Fruit fly (Drosophila melanogaster) whole organism, embryonic: ENCODE results near the gene Patr-1.
A peak's percentile ranks its signal among the peaks of the same experiment; 100 is the strongest.

Experiments used
- ATbp ChIP-seq: fragments of 200-800 bp; sonication (Bioruptor generic); optimal IDR thresholded peaks from 2 replicates; lab custom pipeline; 2017; ENCODE audit warnings: missing biosample characterization, mild to moderate bottlenecking, missing genetic modification characterization, missing genetic modification reagents
- Asciz ChIP-seq: fragments of 200-800 bp; sonication (Bioruptor generic); optimal IDR thresholded peaks from 2 replicates; lab custom pipeline; 2017; ENCODE audit warnings: missing biosample characterization, mild to moderate bottlenecking, missing genetic modification characterization, missing genetic modification reagents
- Blimp-1 ChIP-seq: fragments of 200-800 bp; sonication (Bioruptor generic); optimal IDR thresholded peaks from 3 replicates; lab custom pipeline; 2018; ENCODE audit warnings: missing biosample characterization, missing genetic modification characterization, mild to moderate bottlenecking, moderate library complexity, missing genetic modification reagents
- CG11398 ChIP-seq: fragments of 200-800 bp; sonication (Bioruptor generic); optimal IDR thresholded peaks from 2 replicates; lab custom pipeline; 2016; ENCODE audit warnings: missing biosample characterization, missing genetic modification characterization
- CG13624 ChIP-seq: fragments of 200-800 bp; sonication (Bioruptor generic); optimal IDR thresholded peaks from 2 replicates; lab custom pipeline; 2016; ENCODE audit warnings: missing biosample characterization, missing genetic modification characterization
- CG14014 ChIP-seq: fragments of 200-800 bp; sonication (Bioruptor generic); IDR thresholded peaks from 2 replicates; pipeline ENCODE4 v1.3.6; 2022; ENCODE audit warnings: missing biosample characterization, missing genetic modification characterization
- CG14441 ChIP-seq: fragments of 200-800 bp; sonication (Bioruptor generic); IDR thresholded peaks from 2 replicates; pipeline ENCODE4 v1.3.6; 2022; ENCODE audit warnings: missing biosample characterization, missing genetic modification characterization
- CG15514 ChIP-seq: fragments of 200-800 bp; sonication (Bioruptor generic); optimal IDR thresholded peaks from 3 replicates; lab custom pipeline; 2017; ENCODE audit warnings: missing biosample characterization, missing genetic modification characterization, mild to moderate bottlenecking, moderate library complexity, missing genetic modification reagents
- CG1603 ChIP-seq: fragments of 200-800 bp; sonication (Bioruptor generic); optimal IDR thresholded peaks from 2 replicates; lab custom pipeline; 2019; ENCODE audit warnings: missing biosample characterization, mild to moderate bottlenecking, missing genetic modification characterization, moderate library complexity
- CG17361 ChIP-seq: fragments of 200-800 bp; sonication (Bioruptor generic); IDR thresholded peaks from 3 replicates; pipeline ENCODE4 v1.3.6; 2022; ENCODE audit warnings: missing biosample characterization, missing genetic modification characterization
- CG17612 ChIP-seq: fragments of 200-800 bp; sonication (Bioruptor generic); IDR thresholded peaks from 2 replicates; pipeline ENCODE4 v1.3.6; 2022; ENCODE audit warnings: missing biosample characterization, missing genetic modification characterization
- CG18599 ChIP-seq: fragments of 200-800 bp; sonication (Bioruptor generic); optimal IDR thresholded peaks from 3 replicates; lab custom pipeline; 2017; ENCODE audit warnings: missing biosample characterization, missing genetic modification characterization, mild to moderate bottlenecking, moderate library complexity, missing genetic modification reagents
- CG2120 ChIP-seq: fragments of 200-800 bp; sonication (Bioruptor generic); optimal IDR thresholded peaks from 3 replicates; lab custom pipeline; 2016; ENCODE audit warnings: missing biosample characterization, missing genetic modification characterization
- CG2199 ChIP-seq: fragments of 200-800 bp; sonication (Bioruptor generic); IDR thresholded peaks from 3 replicates; pipeline ENCODE4 v1.3.6; 2022; ENCODE audit warnings: missing biosample characterization, missing genetic modification characterization
- CG2678 ChIP-seq: fragments of 200-800 bp; sonication (Bioruptor generic); optimal IDR thresholded peaks from 3 replicates; lab custom pipeline; 2019; ENCODE audit warnings: missing biosample characterization, mild to moderate bottlenecking, missing genetic modification characterization, moderate library complexity
- CG3281 ChIP-seq: fragments of 200-800 bp; sonication (Bioruptor generic); optimal IDR thresholded peaks from 3 replicates; lab custom pipeline; 2017; ENCODE audit warnings: missing biosample characterization, mild to moderate bottlenecking, missing genetic modification characterization
- CG4404 ChIP-seq: fragments of 200-800 bp; sonication (Bioruptor generic); IDR thresholded peaks from 2 replicates; pipeline ENCODE4 v1.3.6; 2022; ENCODE audit warnings: missing biosample characterization, missing genetic modification characterization
- CG6765 ChIP-seq: fragments of 200-800 bp; sonication (Bioruptor generic); optimal IDR thresholded peaks from 3 replicates; lab custom pipeline; 2017; ENCODE audit warnings: missing biosample characterization, mild to moderate bottlenecking, missing genetic modification characterization
- CG7556 ChIP-seq: fragments of 200-800 bp; sonication (Bioruptor generic); optimal IDR thresholded peaks from 2 replicates; lab custom pipeline; 2017; ENCODE audit warnings: missing biosample characterization, mild to moderate bottlenecking, missing genetic modification characterization
- CG9437 ChIP-seq: fragments of 200-800 bp; sonication (Bioruptor generic); optimal IDR thresholded peaks from 2 replicates; lab custom pipeline; 2018; ENCODE audit warnings: missing biosample characterization, mild to moderate bottlenecking, missing genetic modification characterization
- Deaf1 ChIP-seq: fragments of 200-800 bp; optimal IDR thresholded peaks from 3 replicates; lab custom pipeline; 2019; ENCODE audit warnings: missing biosample characterization, mild to moderate bottlenecking, missing genetic modification characterization, moderate library complexity
- Dip3 ChIP-seq: fragments of 200-800 bp; sonication (Bioruptor generic); optimal IDR thresholded peaks from 3 replicates; lab custom pipeline; 2016; ENCODE audit warnings: missing biosample characterization, missing genetic modification characterization
- Drgx ChIP-seq: fragments of 200-800 bp; sonication (Bioruptor generic); IDR thresholded peaks from 2 replicates; pipeline ENCODE4 v1.3.6; 2022; ENCODE audit warnings: missing biosample characterization, missing genetic modification characterization
- ERR ChIP-seq: fragments of 200-800 bp; sonication (Bioruptor generic); optimal IDR thresholded peaks from 2 replicates; lab custom pipeline; 2016; ENCODE audit warnings: missing biosample characterization, missing genetic modification characterization
- Eip74EF ChIP-seq, 2 experiments: fragments of 200-800 bp in 1 of 2; fragments of >200 bp in 1 of 2; sonication (Bioruptor generic) in 1 of 2; optimal IDR thresholded peaks; 2 replicates each; lab custom pipeline; 2017 to 2019; ENCODE audit warnings: missing biosample characterization in 2 of 2, missing genetic modification characterization in 2 of 2, mild to moderate bottlenecking in 1 of 2, moderate library complexity in 1 of 2
- H15 ChIP-seq: fragments of 200-800 bp; sonication (Bioruptor generic); IDR thresholded peaks from 3 replicates; pipeline ENCODE4 v1.3.6; 2022; ENCODE audit warnings: missing biosample characterization, missing genetic modification characterization
- HLH4C ChIP-seq: fragments of 200-800 bp; sonication (Bioruptor generic); IDR thresholded peaks from 3 replicates; pipeline ENCODE4 v1.3.6; 2022; ENCODE audit warnings: missing biosample characterization, missing genetic modification characterization; ENCODE audit not compliant: partially characterized antibody
- HLH54F ChIP-seq: fragments of 200-800 bp; sonication (Bioruptor generic); optimal IDR thresholded peaks from 3 replicates; lab custom pipeline; 2016; ENCODE audit warnings: missing biosample characterization, missing genetic modification characterization
- Hmr ChIP-seq: fragments of 200-800 bp; sonication (Bioruptor generic); optimal IDR thresholded peaks from 3 replicates; lab custom pipeline; 2017; ENCODE audit warnings: mild to moderate bottlenecking, missing biosample characterization, missing genetic modification reagents, missing genetic modification characterization
- Hr78 ChIP-seq, 2 experiments: fragments of 200-800 bp in 1 of 2; fragments of >200 bp in 1 of 2; sonication (Bioruptor generic) in 1 of 2; optimal IDR thresholded peaks; 2 replicates each; lab custom pipeline; 2017 to 2019; ENCODE audit warnings: missing biosample characterization in 2 of 2, missing genetic modification characterization in 2 of 2, mild to moderate bottlenecking in 1 of 2, moderate library complexity in 1 of 2
- TFAM ChIP-seq: fragments of 200-800 bp; sonication (Bioruptor generic); optimal IDR thresholded peaks from 2 replicates; lab custom pipeline; 2017; ENCODE audit warnings: missing biosample characterization, missing genetic modification characterization, inconsistent platforms
- Xrp1 ChIP-seq: fragments of 200-800 bp; sonication (Bioruptor generic); IDR thresholded peaks from 2 replicates; pipeline ENCODE4 v1.3.6; 2022; ENCODE audit warnings: missing biosample characterization, missing genetic modification characterization
- al ChIP-seq: fragments of 200-800 bp; sonication (Bioruptor generic); IDR thresholded peaks from 2 replicates; pipeline ENCODE4 v1.3.6; 2022; ENCODE audit warnings: missing biosample characterization, missing genetic modification characterization
- amos ChIP-seq: fragments of 200-800 bp; sonication (Bioruptor generic); IDR thresholded peaks from 2 replicates; pipeline ENCODE4 v1.3.6; 2022; ENCODE audit warnings: missing biosample characterization, missing genetic modification characterization; ENCODE audit not compliant: partially characterized antibody
- chinmo ChIP-seq: fragments of 200-800 bp; sonication (Bioruptor generic); IDR thresholded peaks from 4 replicates; pipeline ENCODE4 v1.3.6; 2022; ENCODE audit warnings: missing biosample characterization, missing genetic modification characterization; ENCODE audit not compliant: partially characterized antibody
- exex ChIP-seq: fragments of 200-800 bp; sonication (Bioruptor generic); optimal IDR thresholded peaks from 4 replicates; lab custom pipeline; 2018; ENCODE audit warnings: missing biosample characterization, mild to moderate bottlenecking, missing genetic modification characterization, moderate library complexity
- gfzf ChIP-seq: fragments of 200-800 bp; sonication (Bioruptor generic); optimal IDR thresholded peaks from 2 replicates; lab custom pipeline; 2016; ENCODE audit warnings: missing biosample characterization, mild to moderate bottlenecking, missing genetic modification characterization, moderate library complexity
- ind ChIP-seq: fragments of 200-800 bp; sonication (Bioruptor generic); optimal IDR thresholded peaks from 3 replicates; lab custom pipeline; 2016; ENCODE audit warnings: missing biosample characterization, missing genetic modification characterization
- lbe ChIP-seq: fragments of 200-800 bp; sonication (Bioruptor generic); optimal IDR thresholded peaks from 2 replicates; lab custom pipeline; 2016; ENCODE audit warnings: missing biosample characterization, mild to moderate bottlenecking, missing genetic modification characterization
- nerfin-2 ChIP-seq: fragments of 200-800 bp; sonication (Bioruptor generic); IDR thresholded peaks from 2 replicates; pipeline ENCODE4 v1.3.6; 2022; ENCODE audit warnings: missing biosample characterization, missing genetic modification characterization; ENCODE audit not compliant: partially characterized antibody
- oc ChIP-seq: fragments of 200-800 bp; sonication (Bioruptor generic); optimal IDR thresholded peaks from 2 replicates; lab custom pipeline; 2018; ENCODE audit warnings: missing biosample characterization, mild to moderate bottlenecking, missing genetic modification characterization, moderate library complexity
- pfk ChIP-seq: fragments of 200-800 bp; sonication (Bioruptor generic); optimal IDR thresholded peaks from 2 replicates; lab custom pipeline; 2018; ENCODE audit warnings: missing biosample characterization, mild to moderate bottlenecking, missing genetic modification characterization, moderate library complexity
- phol ChIP-seq: fragments of 200-800 bp; sonication (Bioruptor generic); optimal IDR thresholded peaks from 3 replicates; lab custom pipeline; 2018; ENCODE audit warnings: missing biosample characterization, mild to moderate bottlenecking, missing genetic modification characterization, moderate library complexity
- shn ChIP-seq: fragments of 200-800 bp; sonication (Bioruptor generic); optimal IDR thresholded peaks from 3 replicates; lab custom pipeline; 2016; ENCODE audit warnings: missing biosample characterization, missing genetic modification characterization
- tgo ChIP-seq: fragments of 200-800 bp; sonication (Bioruptor generic); IDR thresholded peaks from 3 replicates; pipeline ENCODE4 v1.3.6; 2022; ENCODE audit warnings: missing biosample characterization, missing genetic modification characterization
- usp ChIP-seq: fragments of >200 bp; optimal IDR thresholded peaks from 2 replicates; lab custom pipeline; 2017; ENCODE audit warnings: missing biosample characterization, missing genetic modification characterization
- zf30C ChIP-seq: fragments of 200-800 bp; sonication (Bioruptor generic); optimal IDR thresholded peaks from 3 replicates; lab custom pipeline; 2018; ENCODE audit warnings: missing biosample characterization, mild to moderate bottlenecking, missing genetic modification characterization

Patr-1 gene

dm6 chr3R:16996059-16996959 is 47.1 kb upstream of the Patr-1 start, which contains the start of the genes EMC2A and CG3534 (continued):
- TF ChIP-seq CG9437 (no peak), CG15514 (peak; percentile 57), CG13624 (GFP tag; lab: Kevin White, UChicago) (peak; percentile 6), CG2678 (tag; lab: Kevin White, UChicago) (peak; percentile 53), Hr78 (GFP tag; optimal IDR thresholded peaks at IDR 0.05; lab: Kevin White, UChicago) (peak in 1 of 2 experiments; percentile 87), exex (tag; lab: Kevin White, UChicago) (peak; percentile 53), CG2120 (GFP tag; lab: Kevin White, UChicago) (peak; percentile 2), shn (GFP tag; lab: Kevin White, UChicago) (no peak), ATbp (GFP tag; lab: Kevin White, UChicago) (no peak), CG17612 (no peak), Eip74EF (GFP tag; optimal IDR thresholded peaks at IDR 0.05; lab: Kevin White, UChicago) (peak in 1 of 2 experiments; percentile 56), phol (tag; lab: Kevin White, UChicago) (peak; percentile 68), al (GFP tag; lab: Robert Waterston, UW) (no peak), usp (GFP tag; lab: Kevin White, UChicago) (no peak), HLH54F (GFP tag; lab: Kevin White, UChicago) (no peak), H15 (no peak), chinmo (GFP tag; lab: Robert Waterston, UW) (no peak), Blimp-1 (GFP tag; lab: Kevin White, UChicago) (no peak), CG11398 (GFP tag; lab: Kevin White, UChicago) (no peak), CG4404 (GFP tag; lab: Robert Waterston, UW) (no peak), Dip3 (GFP tag; lab: Kevin White, UChicago) (peak; percentile 32), CG2199 (no peak), CG14014 (GFP tag; lab: Robert Waterston, UW) (0 out of 2 replicates have a peak, but pooled peaks have one; percentile 4), zf30C (no peak), lbe (GFP tag; lab: Kevin White, UChicago) (no peak), Hmr (GFP tag; lab: Kevin White, UChicago) (peak; percentile 22), CG18599 (GFP tag; lab: Kevin White, UChicago) (no peak), pfk (GFP tag; lab: Kevin White, UChicago) (no peak), CG7556 (peak; percentile 11), HLH4C (GFP tag; lab: Robert Waterston, UW) (no peak), CG14441 (GFP tag; lab: Robert Waterston, UW) (peak; percentile 23; the same call in 1 of the 2 replicates), tgo (GFP tag; lab: Robert Waterston, UW) (peak; percentile 26; the same call in 1 of the 3 replicates), Deaf1 (tag; lab: Kevin White, UChicago) (peak; percentile 64), ERR (GFP tag; lab: Kevin White, UChicago) (peak; percentile 17), CG6765 (GFP tag; lab: Kevin White, UChicago) (no peak), amos (GFP tag; lab: Robert Waterston, UW) (no peak), CG17361 (GFP tag; lab: Robert Waterston, UW) (no peak; the same call in 2 of the 3 replicates), ind (GFP tag; lab: Kevin White, UChicago) (no peak), oc (no peak), TFAM (GFP tag; lab: Kevin White, UChicago) (no peak), CG1603 (tag; lab: Kevin White, UChicago) (peak; percentile 21), Xrp1 (GFP tag; lab: Robert Waterston, UW) (peak; percentile 44; the same call in 1 of the 2 replicates), Drgx (GFP tag; lab: Robert Waterston, UW) (0 out of 2 replicates have a peak, but pooled peaks have one; percentile 31), Asciz (GFP tag; lab: Kevin White, UChicago) (peak; percentile 3), nerfin-2 (no peak), CG3281 (GFP tag; lab: Kevin White, UChicago) (no peak), gfzf (GFP tag; lab: Kevin White, UChicago) (peak; percentile 80)
